Fruit fly (Drosophila melanogaster) whole organism, embryonic: ENCODE results near the gene Lcp65Aa.

Experiments
- Aef1 ChIP-seq: fragments of 200-800 bp; sonication (Bioruptor generic); IDR thresholded peaks from 3 replicates; pipeline ENCODE4 v1.3.6; 2022; ENCODE audit warnings: missing biosample characterization, missing genetic modification characterization
- Atf6 ChIP-seq: fragments of 200-800 bp; sonication (Bioruptor generic); IDR thresholded peaks from 2 replicates; pipeline ENCODE4 v1.3.6; 2022; ENCODE audit warnings: missing biosample characterization, missing genetic modification characterization
- Bdp1 ChIP-seq: fragments of 200-800 bp; sonication (Bioruptor generic); optimal IDR thresholded peaks from 3 replicates; lab custom pipeline; 2016; ENCODE audit warnings: missing biosample characterization, missing genetic modification characterization
- CG10654 ChIP-seq: fragments of 200-800 bp; sonication (Bioruptor generic); optimal IDR thresholded peaks from 2 replicates; lab custom pipeline; 2016; ENCODE audit warnings: missing biosample characterization, missing genetic modification characterization
- CG12071 ChIP-seq: fragments of 200-800 bp; sonication (Bioruptor generic); optimal IDR thresholded peaks from 3 replicates; lab custom pipeline; 2018; ENCODE audit warnings: missing biosample characterization, mild to moderate bottlenecking, missing genetic modification characterization
- CG12659 ChIP-seq: fragments of 200-800 bp; sonication (Bioruptor generic); optimal IDR thresholded peaks from 3 replicates; lab custom pipeline; 2017; ENCODE audit warnings: mild to moderate bottlenecking, missing biosample characterization, missing genetic modification reagents, missing genetic modification characterization
- CG12942 ChIP-seq: fragments of 200-800 bp; sonication (Bioruptor generic); optimal IDR thresholded peaks from 3 replicates; lab custom pipeline; 2016; ENCODE audit warnings: missing biosample characterization, missing genetic modification characterization
- CG15269 ChIP-seq: fragments of 200-800 bp; sonication (Bioruptor generic); optimal IDR thresholded peaks from 2 replicates; lab custom pipeline; 2018; ENCODE audit warnings: missing biosample characterization, mild to moderate bottlenecking, missing genetic modification characterization, moderate library complexity
- CG16813 ChIP-seq: fragments of 200-800 bp; sonication (Bioruptor generic); IDR thresholded peaks from 3 replicates; pipeline ENCODE4 v1.3.6; 2022; ENCODE audit warnings: missing biosample characterization, missing genetic modification characterization; ENCODE audit not compliant: partially characterized antibody
- CG17186 ChIP-seq: fragments of 200-800 bp; sonication (Bioruptor generic); optimal IDR thresholded peaks from 3 replicates; lab custom pipeline; 2017; ENCODE audit warnings: missing biosample characterization, missing genetic modification reagents, missing genetic modification characterization
- CG1832 ChIP-seq: fragments of 200-800 bp; sonication (Bioruptor generic); optimal IDR thresholded peaks from 2 replicates; lab custom pipeline; 2017; ENCODE audit warnings: missing biosample characterization, mild to moderate bottlenecking, missing genetic modification characterization, inconsistent platforms
- CG2678 ChIP-seq: fragments of 200-800 bp; sonication (Bioruptor generic); optimal IDR thresholded peaks from 3 replicates; lab custom pipeline; 2019; ENCODE audit warnings: missing biosample characterization, mild to moderate bottlenecking, missing genetic modification characterization, moderate library complexity
- CG4617 ChIP-seq: fragments of 200-800 bp; sonication (Bioruptor generic); optimal IDR thresholded peaks from 3 replicates; lab custom pipeline; 2016; ENCODE audit warnings: missing biosample characterization, missing genetic modification characterization, borderline replicate concordance
- CG8944 ChIP-seq: fragments of 200-800 bp; sonication (Bioruptor generic); optimal IDR thresholded peaks from 3 replicates; lab custom pipeline; 2016; ENCODE audit warnings: missing biosample characterization, missing genetic modification characterization
- CG9797 ChIP-seq: fragments of 200-800 bp; sonication (Bioruptor generic); optimal IDR thresholded peaks from 3 replicates; lab custom pipeline; 2018; ENCODE audit warnings: missing biosample characterization, mild to moderate bottlenecking, missing genetic modification characterization
- CG9932 ChIP-seq: fragments of 200-800 bp; sonication (Bioruptor generic); IDR thresholded peaks from 2 replicates; pipeline ENCODE4 v1.3.6; 2022; ENCODE audit warnings: missing biosample characterization, missing genetic modification characterization
- CoRest ChIP-seq: fragments of 200-800 bp; sonication (Bioruptor generic); optimal IDR thresholded peaks from 3 replicates; lab custom pipeline; 2018; ENCODE audit warnings: missing biosample characterization, mild to moderate bottlenecking, missing genetic modification characterization, moderate library complexity
- D19A ChIP-seq: fragments of 200-800 bp; optimal IDR thresholded peaks from 3 replicates; lab custom pipeline; 2019; ENCODE audit warnings: missing biosample characterization, mild to moderate bottlenecking, missing genetic modification characterization, moderate library complexity
- Dek ChIP-seq: fragments of 200-800 bp; sonication (Bioruptor generic); optimal IDR thresholded peaks from 3 replicates; lab custom pipeline; 2019; ENCODE audit warnings: missing biosample characterization, mild to moderate bottlenecking, missing genetic modification characterization, moderate library complexity
- Dfd ChIP-seq, 2 experiments: fragments of >200 bp; optimal IDR thresholded peaks; 2 replicates each; lab custom pipeline; 2017; ENCODE audit warnings: missing biosample characterization in 2 of 2, missing genetic modification characterization in 2 of 2
- Dref ChIP-seq: fragments of 200-800 bp; sonication (Bioruptor generic); IDR thresholded peaks from 2 replicates; pipeline ENCODE4 v1.3.6; 2022; ENCODE audit warnings: missing biosample characterization, missing genetic modification characterization
- E2f2 ChIP-seq: fragments of 200-800 bp; sonication (Bioruptor generic); IDR thresholded peaks from 2 replicates; pipeline ENCODE4 v1.3.6; 2022; ENCODE audit warnings: missing biosample characterization, missing genetic modification characterization
- Eip74EF ChIP-seq, 2 experiments: fragments of 200-800 bp in 1 of 2; fragments of >200 bp in 1 of 2; sonication (Bioruptor generic) in 1 of 2; optimal IDR thresholded peaks; 2 replicates each; lab custom pipeline; 2017 to 2019; ENCODE audit warnings: missing biosample characterization in 2 of 2, missing genetic modification characterization in 2 of 2, mild to moderate bottlenecking in 1 of 2, moderate library complexity in 1 of 2
- Ets65A ChIP-seq: fragments of 200-800 bp; sonication (Bioruptor generic); peaks from one replicate; lab custom pipeline; 2016; ENCODE audit warnings: missing biosample characterization, missing genetic modification characterization
- HHEX ChIP-seq: fragments of 200-800 bp; sonication (Bioruptor generic); optimal IDR thresholded peaks from 3 replicates; lab custom pipeline; 2017; ENCODE audit warnings: missing biosample characterization, mild to moderate bottlenecking, missing genetic modification characterization, missing genetic modification reagents
- Hr51 ChIP-seq, 2 experiments: fragments of 200-800 bp; sonication (Bioruptor generic); optimal IDR thresholded peaks; 2 replicates in 1 of 2; 3 replicates in 1 of 2; lab custom pipeline; 2016 to 2018; ENCODE audit warnings: missing biosample characterization in 2 of 2, missing genetic modification characterization in 2 of 2, mild to moderate bottlenecking in 1 of 2, moderate library complexity in 1 of 2
- Lpt ChIP-seq: fragments of >200 bp; optimal IDR thresholded peaks from 2 replicates; lab custom pipeline; 2018; ENCODE audit warnings: missing biosample characterization, missing genetic modification characterization
- Meics ChIP-seq: fragments of 200-800 bp; sonication (Bioruptor generic); optimal IDR thresholded peaks from 2 replicates; lab custom pipeline; 2017; ENCODE audit warnings: missing biosample characterization, mild to moderate bottlenecking, missing genetic modification characterization
- Myb ChIP-seq: fragments of 200-800 bp; sonication (Bioruptor generic); optimal IDR thresholded peaks from 2 replicates; lab custom pipeline; 2016; ENCODE audit warnings: missing biosample characterization, missing genetic modification characterization
- NFAT ChIP-seq: fragments of 200-800 bp; sonication (Bioruptor generic); IDR thresholded peaks from 2 replicates; pipeline ENCODE4 v1.3.6; 2022; ENCODE audit warnings: missing biosample characterization, missing genetic modification characterization
- Nf-YA ChIP-seq: fragments of 200-800 bp; sonication (Bioruptor generic); IDR thresholded peaks from 2 replicates; pipeline ENCODE4 v1.3.6; 2022; ENCODE audit warnings: missing biosample characterization, missing genetic modification characterization
- Pdp1 ChIP-seq, 2 experiments: fragments of 200-800 bp; sonication (Bioruptor generic); optimal IDR thresholded peaks; 3 replicates each; lab custom pipeline; 2016; ENCODE audit warnings: missing biosample characterization in 2 of 2, missing genetic modification characterization in 2 of 2, mild to moderate bottlenecking in 1 of 2, moderate library complexity in 1 of 2
- Rx ChIP-seq: fragments of 200-800 bp; sonication (Bioruptor generic); IDR thresholded peaks from 2 replicates; pipeline ENCODE4 v1.3.6; 2022; ENCODE audit warnings: missing biosample characterization, missing genetic modification characterization
- Sox102F ChIP-seq: fragments of 200-800 bp; sonication (Bioruptor generic); optimal IDR thresholded peaks from 2 replicates; lab custom pipeline; 2018; ENCODE audit warnings: missing biosample characterization, mild to moderate bottlenecking, missing genetic modification characterization, moderate library complexity
- Spps ChIP-seq: fragments of 200-800 bp; sonication (Bioruptor generic); optimal IDR thresholded peaks from 2 replicates; lab custom pipeline; 2018; ENCODE audit warnings: missing biosample characterization, mild to moderate bottlenecking, missing genetic modification characterization
- Taf1 ChIP-seq: fragments of 200-800 bp; sonication (Bioruptor generic); IDR thresholded peaks from 2 replicates; pipeline ENCODE4 v1.3.6; 2022; ENCODE audit warnings: missing biosample characterization, missing genetic modification characterization
- bsh ChIP-seq, 2 experiments: fragments of 200-800 bp; sonication (Bioruptor generic); optimal IDR thresholded peaks; 2 replicates each; lab custom pipeline; 2017 to 2018; ENCODE audit warnings: mild to moderate bottlenecking in 2 of 2, missing biosample characterization in 2 of 2, missing genetic modification characterization in 2 of 2, moderate library complexity in 1 of 2
- crol ChIP-seq: fragments of 200-800 bp; sonication (Bioruptor generic); IDR thresholded peaks from 2 replicates; pipeline ENCODE4 v1.3.6; 2022; ENCODE audit warnings: missing biosample characterization, missing genetic modification characterization
- dimm ChIP-seq: fragments of 200-800 bp; sonication (Bioruptor generic); IDR thresholded peaks from 2 replicates; pipeline ENCODE4 v1.3.6; 2022; ENCODE audit warnings: missing biosample characterization, missing genetic modification characterization
- dysf ChIP-seq: fragments of 200-800 bp; sonication (Bioruptor generic); IDR thresholded peaks from 3 replicates; pipeline ENCODE4 v1.3.6; 2022; ENCODE audit warnings: missing biosample characterization, missing genetic modification characterization
- en ChIP-seq: fragments of 200-800 bp; sonication (Bioruptor generic); optimal IDR thresholded peaks from 2 replicates; lab custom pipeline; 2016; ENCODE audit warnings: missing biosample characterization, missing genetic modification characterization
- hth ChIP-seq: fragments of >200 bp; optimal IDR thresholded peaks from 2 replicates; lab custom pipeline; 2017; ENCODE audit warnings: inconsistent platforms
- jing ChIP-seq: fragments of 200-800 bp; sonication (Bioruptor generic); optimal IDR thresholded peaks from 2 replicates; lab custom pipeline; 2018; ENCODE audit warnings: missing biosample characterization, mild to moderate bottlenecking, missing genetic modification characterization
- maf-S ChIP-seq: fragments of 200-800 bp; sonication (Bioruptor generic); optimal IDR thresholded peaks from 2 replicates; lab custom pipeline; 2016; ENCODE audit warnings: missing biosample characterization, missing genetic modification characterization
- sens-2 ChIP-seq: fragments of 200-800 bp; sonication (Bioruptor generic); IDR thresholded peaks from 2 replicates; pipeline ENCODE4 v1.3.6; 2022; ENCODE audit warnings: missing biosample characterization, missing genetic modification characterization
- ttk ChIP-seq: fragments of 200-800 bp; sonication (Bioruptor generic); IDR thresholded peaks from 2 replicates; pipeline ENCODE4 v2.1.2; 2022; ENCODE audit warnings: missing biosample characterization, missing genetic modification characterization
- vvl ChIP-seq: fragments of 200-800 bp; sonication (Bioruptor generic); IDR thresholded peaks from 2 replicates; pipeline ENCODE4 v1.3.6; 2022; ENCODE audit warnings: missing biosample characterization, missing genetic modification characterization

The Lcp65Aa gene

dm6 chr3L:6116881-6117280 is 34.2 kb upstream of the Lcp65Aa start (continued):
- TF ChIP-seq Eip74EF (GFP tag; optimal IDR thresholded peaks at IDR 0.05; lab: Kevin White, UChicago) (no peak), crol (peak; percentile 64), Hr51 (GFP tag; optimal IDR thresholded peaks at IDR 0.05; lab: Kevin White, UChicago) (no peak), Aef1 (GFP tag; lab: Robert Waterston, UW) (no peak), vvl (GFP tag; lab: Robert Waterston, UW) (peak; percentile 56; the same call in 1 of the 2 replicates)
- TF ChIP-seq, all 482 proteins: peak for 7

- no peak for TF ChIP-seq CG8944 (GFP tag; lab: Kevin White, UChicago)
- TF ChIP-seq Spps (tag; lab: Kevin White, UChicago) = peak; percentile 49
- no peak for TF ChIP-seq CG12942 (GFP tag; lab: Kevin White, UChicago)
- TF ChIP-seq bsh (GFP tag; optimal IDR thresholded peaks at IDR 0.05; lab: Kevin White, UChicago) = peak in 1 of 2 experiments; percentile 62
- peak; percentile 39 for TF ChIP-seq CoRest (tag; lab: Kevin White, UChicago)
- peak; percentile 71; the same call in 1 of the 2 replicates for TF ChIP-seq ttk
- peak; percentile 75 for TF ChIP-seq CG10654
- TF ChIP-seq jing (GFP tag; lab: Kevin White, UChicago) = peak; percentile 41
- TF ChIP-seq Dfd (GFP tag; optimal IDR thresholded peaks at IDR 0.05; lab: Kevin White, UChicago) = peak in 1 of 2 experiments; percentile 83
- TF ChIP-seq Lpt (GFP tag; lab: Kevin White, UChicago) = no peak
- TF ChIP-seq CG4617 (GFP tag; lab: Kevin White, UChicago) = peak; percentile 1
- peak; percentile 46 for TF ChIP-seq Bdp1 (GFP tag; lab: Kevin White, UChicago)
- TF ChIP-seq Eip74EF (GFP tag; optimal IDR thresholded peaks at IDR 0.05; lab: Kevin White, UChicago) = peak in 1 of 2 experiments; percentile 63
- TF ChIP-seq NFAT = peak; percentile 89
- TF ChIP-seq Ets65A (GFP tag; lab: Kevin White, UChicago) = peak; percentile 100
- TF ChIP-seq Atf6 (GFP tag; lab: Robert Waterston, UW) = peak; percentile 71
- peak; percentile 77 for TF ChIP-seq en
- peak; percentile 42 for TF ChIP-seq Taf1
- TF ChIP-seq CG9932 (GFP tag; lab: Robert Waterston, UW) = peak; percentile 59; the same call in 1 of the 2 replicates
- no peak for TF ChIP-seq hth
- TF ChIP-seq Dek (tag; lab: Kevin White, UChicago) = no peak
- peak; percentile 89 for TF ChIP-seq Meics (GFP tag; lab: Kevin White, UChicago)
- peak; percentile 84 for TF ChIP-seq sens-2 (GFP tag; lab: Robert Waterston, UW)
- peak; percentile 92 for TF ChIP-seq CG12071
- peak; percentile 39 for TF ChIP-seq CG12659
- peak; percentile 26 for TF ChIP-seq Myb
- TF ChIP-seq Pdp1 (GFP tag; optimal IDR thresholded peaks at IDR 0.05; lab: Kevin White, UChicago) = peak in 1 of 2 experiments; percentile 34
- no peak for TF ChIP-seq Dref (GFP tag; lab: Robert Waterston, UW)
- TF ChIP-seq Nf-YA = peak; percentile 83
- peak; percentile 87 for TF ChIP-seq HHEX (GFP tag; lab: Kevin White, UChicago)
- TF ChIP-seq dimm = 0 out of 2 replicates have a peak, but pooled peaks have one; percentile 34
- TF ChIP-seq Sox102F (GFP tag; lab: Kevin White, UChicago) = peak; percentile 26
- TF ChIP-seq dysf (GFP tag; lab: Robert Waterston, UW) = peak; percentile 79; the same call in 2 of the 3 replicates
- TF ChIP-seq CG15269 (tag; lab: Kevin White, UChicago) = peak; percentile 63
- TF ChIP-seq D19A (tag; lab: Kevin White, UChicago) = peak; percentile 24
- TF ChIP-seq maf-S (GFP tag; lab: Kevin White, UChicago) = peak; percentile 50
- TF ChIP-seq CG2678 (tag; lab: Kevin White, UChicago) = no peak
- no peak for TF ChIP-seq CG16813 (GFP tag; lab: Robert Waterston, UW)
- TF ChIP-seq CG9797 = peak; percentile 29
- TF ChIP-seq Rx (GFP tag; lab: Robert Waterston, UW) = peak; percentile 81
- peak; percentile 64 for TF ChIP-seq E2f2
- peak; percentile 49 for TF ChIP-seq CG17186 (GFP tag; lab: Kevin White, UChicago)
- TF ChIP-seq CG1832 (GFP tag; lab: Kevin White, UChicago) = no peak
Observed at dm6 chr3L:6124616-6125408, 26.3 kb upstream of the Lcp65Aa start.
